Fruit fly (Drosophila melanogaster) whole organism, embryonic: Measurements from ENCODE around the gene gammaTub37C.

ENCODE experiments used
- Aef1 ChIP-seq: fragments of 200-800 bp; sonication (Bioruptor generic); IDR thresholded peaks from 3 replicates; pipeline ENCODE4 v1.3.6; 2022; ENCODE audit warnings: missing biosample characterization, missing genetic modification characterization
- B-H2 ChIP-seq: fragments of 200-800 bp; sonication (Bioruptor generic); optimal IDR thresholded peaks from 2 replicates; lab custom pipeline; 2018; ENCODE audit warnings: missing biosample characterization, mild to moderate bottlenecking, missing genetic modification characterization
- CG10209 ChIP-seq: fragments of 200-800 bp; sonication (Bioruptor generic); optimal IDR thresholded peaks from 3 replicates; lab custom pipeline; 2017; ENCODE audit warnings: missing biosample characterization, mild to moderate bottlenecking, missing genetic modification characterization, missing genetic modification reagents
- CG10431 ChIP-seq: fragments of 200-800 bp; sonication (Bioruptor generic); optimal IDR thresholded peaks from 3 replicates; lab custom pipeline; 2018; ENCODE audit warnings: missing biosample characterization, mild to moderate bottlenecking, missing genetic modification characterization
- CG10565 ChIP-seq: fragments of 200-800 bp; sonication (Bioruptor generic); optimal IDR thresholded peaks from 3 replicates; lab custom pipeline; 2016; ENCODE audit warnings: missing biosample characterization, mild to moderate bottlenecking, missing genetic modification characterization
- CG10979 ChIP-seq: fragments of 200-800 bp; sonication (Bioruptor generic); optimal IDR thresholded peaks from 2 replicates; lab custom pipeline; 2018; ENCODE audit warnings: missing biosample characterization, mild to moderate bottlenecking, missing genetic modification characterization, moderate library complexity
- CG1233 ChIP-seq: fragments of 200-800 bp; sonication (Bioruptor generic); optimal IDR thresholded peaks from 4 replicates; lab custom pipeline; 2018; ENCODE audit warnings: missing biosample characterization, mild to moderate bottlenecking, missing genetic modification characterization
- CG16815 ChIP-seq: fragments of 200-800 bp; sonication (Bioruptor generic); optimal IDR thresholded peaks from 3 replicates; lab custom pipeline; 2017; ENCODE audit warnings: missing biosample characterization, mild to moderate bottlenecking, missing genetic modification characterization
- CG17829 ChIP-seq: fragments of 200-800 bp; optimal IDR thresholded peaks from 2 replicates; lab custom pipeline; 2019; ENCODE audit warnings: missing biosample characterization, mild to moderate bottlenecking, missing genetic modification characterization, moderate library complexity
- CG18619 ChIP-seq: fragments of 200-800 bp; sonication (Bioruptor generic); optimal IDR thresholded peaks from 3 replicates; lab custom pipeline; 2017; ENCODE audit warnings: missing biosample characterization, mild to moderate bottlenecking, missing genetic modification characterization
- CG6272 ChIP-seq: fragments of 200-800 bp; sonication (Bioruptor generic); IDR thresholded peaks from 2 replicates; pipeline ENCODE4 v1.3.6; 2022; ENCODE audit warnings: missing biosample characterization, missing genetic modification characterization
- CG6854 ChIP-seq: fragments of 200-800 bp; sonication (Bioruptor generic); optimal IDR thresholded peaks from 3 replicates; lab custom pipeline; 2017; ENCODE audit warnings: missing biosample characterization, mild to moderate bottlenecking, missing genetic modification characterization
- CG8281 ChIP-seq: fragments of 200-800 bp; sonication (Bioruptor generic); optimal IDR thresholded peaks from 2 replicates; lab custom pipeline; 2018; ENCODE audit warnings: missing biosample characterization, mild to moderate bottlenecking, missing genetic modification characterization, moderate library complexity
- CG8388 ChIP-seq: fragments of 200-800 bp; sonication (Bioruptor generic); optimal IDR thresholded peaks from 2 replicates; lab custom pipeline; 2019; ENCODE audit warnings: missing biosample characterization, mild to moderate bottlenecking, missing genetic modification characterization, moderate library complexity
- CG8478 ChIP-seq: fragments of >200 bp; optimal IDR thresholded peaks from 2 replicates; lab custom pipeline; 2018
- CG9215 ChIP-seq: fragments of 200-800 bp; sonication (Bioruptor generic); IDR thresholded peaks from 2 replicates; pipeline ENCODE4 v1.3.6; 2022; ENCODE audit warnings: missing biosample characterization, missing genetic modification characterization
- CkIIα-i1 ChIP-seq: fragments of 200-800 bp; sonication (Bioruptor generic); IDR thresholded peaks from 2 replicates; pipeline ENCODE4 v1.3.6; 2022; ENCODE audit warnings: missing biosample characterization, missing genetic modification characterization
- D19A ChIP-seq: fragments of 200-800 bp; optimal IDR thresholded peaks from 3 replicates; lab custom pipeline; 2019; ENCODE audit warnings: missing biosample characterization, mild to moderate bottlenecking, missing genetic modification characterization, moderate library complexity
- Dip2 ChIP-seq: fragments of 200-800 bp; sonication (Bioruptor generic); IDR thresholded peaks from 2 replicates; pipeline ENCODE4 v1.3.6; 2022; ENCODE audit warnings: missing biosample characterization, missing genetic modification characterization
- Dp ChIP-seq: fragments of 200-800 bp; sonication (Bioruptor generic); optimal IDR thresholded peaks from 2 replicates; lab custom pipeline; 2018; ENCODE audit warnings: missing biosample characterization, mild to moderate bottlenecking, missing genetic modification characterization, moderate library complexity
- E2f1 ChIP-seq: fragments of 200-800 bp; sonication (Bioruptor generic); IDR thresholded peaks from 2 replicates; pipeline ENCODE4 v1.3.6; 2022; ENCODE audit warnings: missing biosample characterization, missing genetic modification characterization
- Elba2 ChIP-seq: fragments of 200-800 bp; sonication (Bioruptor generic); optimal IDR thresholded peaks from 3 replicates; lab custom pipeline; 2016; ENCODE audit warnings: missing biosample characterization, missing genetic modification characterization
- Ets97D ChIP-seq: fragments of 200-800 bp; sonication (Bioruptor generic); optimal IDR thresholded peaks from 3 replicates; lab custom pipeline; 2016; ENCODE audit warnings: missing biosample characterization, missing genetic modification characterization
- Fer1 ChIP-seq: fragments of 200-800 bp; sonication (Bioruptor generic); optimal IDR thresholded peaks from 2 replicates; lab custom pipeline; 2017; ENCODE audit warnings: missing biosample characterization, mild to moderate bottlenecking, missing genetic modification characterization
- Fer2 ChIP-seq: fragments of 200-800 bp; sonication (Bioruptor generic); optimal IDR thresholded peaks from 2 replicates; lab custom pipeline; 2018; ENCODE audit warnings: missing biosample characterization, mild to moderate bottlenecking, missing genetic modification characterization, moderate library complexity
- Myb ChIP-seq: fragments of 200-800 bp; sonication (Bioruptor generic); optimal IDR thresholded peaks from 2 replicates; lab custom pipeline; 2016; ENCODE audit warnings: missing biosample characterization, missing genetic modification characterization
- Nf-YB ChIP-seq: fragments of 200-800 bp; sonication (Bioruptor generic); optimal IDR thresholded peaks from 3 replicates; lab custom pipeline; 2019; ENCODE audit warnings: missing biosample characterization, mild to moderate bottlenecking, missing genetic modification characterization, moderate library complexity
- NfI ChIP-seq: fragments of 200-800 bp; sonication (Bioruptor generic); optimal IDR thresholded peaks from 3 replicates; lab custom pipeline; 2018; ENCODE audit warnings: missing biosample characterization, mild to moderate bottlenecking, missing genetic modification characterization, moderate library complexity
- Pdp1 ChIP-seq, 2 experiments: fragments of 200-800 bp; sonication (Bioruptor generic); optimal IDR thresholded peaks; 3 replicates each; lab custom pipeline; 2016; ENCODE audit warnings: missing biosample characterization in 2 of 2, missing genetic modification characterization in 2 of 2, mild to moderate bottlenecking in 1 of 2, moderate library complexity in 1 of 2
- Ravus ChIP-seq: fragments of 200-800 bp; sonication (Bioruptor generic); IDR thresholded peaks from 2 replicates; pipeline ENCODE4 v1.3.6; 2022; ENCODE audit warnings: missing biosample characterization, missing genetic modification characterization
- Sox100B ChIP-seq: fragments of 200-800 bp; sonication (Bioruptor generic); optimal IDR thresholded peaks from 3 replicates; lab custom pipeline; 2018; ENCODE audit warnings: missing biosample characterization, mild to moderate bottlenecking, missing genetic modification characterization
- Stat92E ChIP-seq, 3 experiments: fragments of >200 bp in 2 of 3; fragments of 200-800 bp in 1 of 3; sonication (Bioruptor generic) in 1 of 3; optimal IDR thresholded peaks; 2 replicates each; lab custom pipeline; 2017 to 2019; ENCODE audit warnings: missing biosample characterization in 3 of 3, missing genetic modification characterization in 3 of 3, mild to moderate bottlenecking in 1 of 3, moderate library complexity in 1 of 3
- Xrp1 ChIP-seq: fragments of 200-800 bp; sonication (Bioruptor generic); IDR thresholded peaks from 2 replicates; pipeline ENCODE4 v1.3.6; 2022; ENCODE audit warnings: missing biosample characterization, missing genetic modification characterization
- ara ChIP-seq: fragments of 200-800 bp; sonication (Bioruptor generic); IDR thresholded peaks from 2 replicates; pipeline ENCODE4 v1.3.6; 2022; ENCODE audit warnings: missing biosample characterization, missing genetic modification characterization
- btn ChIP-seq: fragments of 200-800 bp; sonication (Bioruptor generic); optimal IDR thresholded peaks from 2 replicates; lab custom pipeline; 2016; ENCODE audit warnings: missing biosample characterization, missing genetic modification characterization
- croc ChIP-seq: fragments of 200-800 bp; sonication (Bioruptor generic); conservative IDR thresholded peaks from 3 replicates; pipeline ENCODE4 v1.3.6; 2022; ENCODE audit warnings: missing biosample characterization, missing genetic modification characterization
- dm ChIP-seq: fragments of 200-800 bp; sonication (Bioruptor generic); optimal IDR thresholded peaks from 3 replicates; lab custom pipeline; 2016; ENCODE audit warnings: missing biosample characterization, missing genetic modification characterization
- fru ChIP-seq: fragments of >200 bp; optimal IDR thresholded peaks from 2 replicates; lab custom pipeline; 2017
- gcm ChIP-seq: fragments of 200-800 bp; sonication (Bioruptor generic); optimal IDR thresholded peaks from 2 replicates; lab custom pipeline; 2019; ENCODE audit warnings: missing biosample characterization, mild to moderate bottlenecking, missing genetic modification characterization, moderate library complexity
- gem ChIP-seq: fragments of 200-800 bp; sonication (Bioruptor generic); optimal IDR thresholded peaks from 2 replicates; lab custom pipeline; 2019; ENCODE audit warnings: missing biosample characterization, mild to moderate bottlenecking, missing genetic modification characterization, moderate library complexity
- hbn ChIP-seq: fragments of 200-800 bp; sonication (Bioruptor generic); IDR thresholded peaks from 2 replicates; pipeline ENCODE4 v1.3.6; 2022; ENCODE audit warnings: missing biosample characterization, missing genetic modification characterization; ENCODE audit not compliant: partially characterized antibody
- her ChIP-seq: fragments of 200-800 bp; sonication (Bioruptor generic); optimal IDR thresholded peaks from 2 replicates; lab custom pipeline; 2016; ENCODE audit warnings: missing biosample characterization, missing genetic modification characterization
- inv ChIP-seq: fragments of 200-800 bp; sonication (Bioruptor generic); IDR thresholded peaks from 2 replicates; pipeline ENCODE4 v1.3.6; 2022; ENCODE audit warnings: missing biosample characterization, missing genetic modification characterization; ENCODE audit not compliant: partially characterized antibody
- p53 ChIP-seq: fragments of 200-800 bp; sonication (Bioruptor generic); optimal IDR thresholded peaks from 2 replicates; lab custom pipeline; 2016; ENCODE audit warnings: missing biosample characterization, missing genetic modification characterization
- pnt ChIP-seq: fragments of 200-800 bp; sonication (Bioruptor generic); optimal IDR thresholded peaks from 3 replicates; lab custom pipeline; 2016; ENCODE audit warnings: missing biosample characterization, missing genetic modification characterization
- sens-2 ChIP-seq: fragments of 200-800 bp; sonication (Bioruptor generic); IDR thresholded peaks from 2 replicates; pipeline ENCODE4 v1.3.6; 2022; ENCODE audit warnings: missing biosample characterization, missing genetic modification characterization
- sim ChIP-seq: fragments of 200-800 bp; sonication (Bioruptor generic); IDR thresholded peaks from 2 replicates; pipeline ENCODE4 v1.3.6; 2022; ENCODE audit warnings: missing biosample characterization, missing genetic modification characterization
- slp2 ChIP-seq: fragments of 200-800 bp; sonication (Bioruptor generic); optimal IDR thresholded peaks from 2 replicates; lab custom pipeline; 2016; ENCODE audit warnings: missing biosample characterization, missing genetic modification characterization
- toy ChIP-seq: fragments of 200-800 bp; sonication (Bioruptor generic); IDR thresholded peaks from 2 replicates; pipeline ENCODE4 v1.3.6; 2022; ENCODE audit warnings: missing biosample characterization, missing genetic modification characterization
- unpg ChIP-seq: fragments of 200-800 bp; sonication (Bioruptor generic); optimal IDR thresholded peaks from 3 replicates; lab custom pipeline; 2018; ENCODE audit warnings: missing biosample characterization, mild to moderate bottlenecking, missing genetic modification characterization, moderate library complexity
- vvl ChIP-seq: fragments of 200-800 bp; sonication (Bioruptor generic); IDR thresholded peaks from 2 replicates; pipeline ENCODE4 v1.3.6; 2022; ENCODE audit warnings: missing biosample characterization, missing genetic modification characterization

Gene gammaTub37C

dm6 chr2L:19196443-19197044, 11.0 kb upstream of the gammaTub37C start (continued):
- TF ChIP-seq slp2 (GFP tag; lab: Kevin White, UChicago) (peak; percentile 52), CG8281 (no peak), Dp (GFP tag; lab: Kevin White, UChicago) (no peak), pnt (GFP tag; lab: Kevin White, UChicago) (peak; percentile 34), CG18619 (GFP tag; lab: Kevin White, UChicago) (peak; percentile 11), gcm (peak; percentile 60), croc (GFP tag; lab: Robert Waterston, UW) (peak; percentile 59), Fer2 (no peak), CG16815 (peak; percentile 53), Stat92E (GFP tag; optimal IDR thresholded peaks at IDR 0.05; lab: Kevin White, UChicago) (no peak), Pdp1 (GFP tag; optimal IDR thresholded peaks at IDR 0.05; lab: Kevin White, UChicago) (peak; percentile 37 to 45), CG17829 (tag; lab: Kevin White, UChicago) (peak; percentile 60), CG6854 (no peak), Aef1 (GFP tag; lab: Robert Waterston, UW) (peak; percentile 49; the same call in 2 of the 3 replicates), vvl (GFP tag; lab: Robert Waterston, UW) (peak; percentile 76), CG10431 (peak; percentile 19), Myb (GFP tag; lab: Kevin White, UChicago) (no peak), CG1233 (GFP tag; lab: Kevin White, UChicago) (peak; percentile 39), CG9215 (GFP tag; lab: Robert Waterston, UW) (peak; percentile 18; the same call in 1 of the 2 replicates), fru (no peak), dm (GFP tag; lab: Kevin White, UChicago) (no peak), Xrp1 (peak; percentile 92), Dip2 (no peak), CG10979 (peak; percentile 76), hbn (GFP tag; lab: Robert Waterston, UW) (no peak), D19A (tag; lab: Kevin White, UChicago) (peak; percentile 64), sens-2 (GFP tag; lab: Robert Waterston, UW) (peak; percentile 61), CG10565 (GFP tag; lab: Kevin White, UChicago) (no peak), Elba2 (no peak), CkIIα-i1 (GFP tag; lab: Robert Waterston, UW) (no peak), CG10209 (GFP tag; lab: Kevin White, UChicago) (peak; percentile 56), toy (no peak), inv (GFP tag; lab: Robert Waterston, UW) (no peak), CG8478 (lab: Kevin White, UChicago) (no peak), E2f1 (GFP tag; lab: Robert Waterston, UW) (peak; percentile 64), btn (peak; percentile 8), Ets97D (GFP tag; lab: Kevin White, UChicago) (no peak), CG8388 (peak; percentile 46), p53 (GFP tag; lab: Kevin White, UChicago) (no peak), NfI (GFP tag; lab: Kevin White, UChicago) (peak; percentile 15), unpg (peak; percentile 70), Fer1 (GFP tag; lab: Kevin White, UChicago) (peak; percentile 30), sim (GFP tag; lab: Robert Waterston, UW) (0 out of 2 replicates have a peak, but pooled peaks have one; percentile 52), gem (tag; lab: Kevin White, UChicago) (peak; percentile 73), Ravus (GFP tag; lab: Robert Waterston, UW) (peak; percentile 9; the same call in 1 of the 2 replicates), Sox100B (GFP tag; lab: Kevin White, UChicago) (peak; percentile 37), her (GFP tag; lab: Kevin White, UChicago) (no peak), B-H2 (no peak), ara (GFP tag; lab: Robert Waterston, UW) (peak; percentile 91), Nf-YB (peak; percentile 24), CG6272 (GFP tag; lab: Robert Waterston, UW) (no peak)
